Worm (Caenorhabditis elegans): ENCODE measurements around the gene R11H6.4.

DNA sequence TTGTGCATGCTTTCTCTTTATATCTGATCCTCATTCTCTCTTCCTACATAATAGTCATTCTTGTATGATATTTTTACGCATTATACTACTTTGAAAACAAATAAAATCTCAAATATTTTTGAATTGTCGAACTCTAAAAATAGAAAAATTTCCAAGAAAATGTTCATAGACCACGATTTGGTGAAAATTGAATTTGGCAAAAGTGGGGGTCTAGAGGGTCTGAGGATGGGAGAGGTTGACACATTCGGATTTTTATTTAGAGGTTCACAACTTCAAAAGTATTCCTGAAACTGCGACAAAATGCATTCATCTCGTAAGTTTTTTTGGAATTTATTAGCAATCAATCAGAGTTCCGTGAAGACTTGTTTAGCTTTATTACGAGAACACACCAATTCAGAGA is 9.8 kb upstream of the R11H6.4 start, which contains the start of gene glb-22:
- TF ChIP-seq elt-3 (tag; optimal IDR thresholded peaks at IDR 0.05) = no peak
- TF ChIP-seq snpc-4 (tag; optimal IDR thresholded peaks at IDR 0.05) = no peak
- TF ChIP-seq sem-4 (tag; optimal IDR thresholded peaks at IDR 0.05) = no peak
- no peak for TF ChIP-seq unc-62 (GFP tag; optimal IDR thresholded peaks at IDR 0.05)
- no peak for TF ChIP-seq R02D3.7 (tag; optimal IDR thresholded peaks at IDR 0.05)
- TF ChIP-seq aly-2 (tag; optimal IDR thresholded peaks at IDR 0.05) = no peak
- TF ChIP-seq nhr-237 (tag; optimal IDR thresholded peaks at IDR 0.05) = no peak
